Worm (Caenorhabditis elegans): ENCODE results near the gene fbxa-88.

fbxa-88 gene

DNA sequence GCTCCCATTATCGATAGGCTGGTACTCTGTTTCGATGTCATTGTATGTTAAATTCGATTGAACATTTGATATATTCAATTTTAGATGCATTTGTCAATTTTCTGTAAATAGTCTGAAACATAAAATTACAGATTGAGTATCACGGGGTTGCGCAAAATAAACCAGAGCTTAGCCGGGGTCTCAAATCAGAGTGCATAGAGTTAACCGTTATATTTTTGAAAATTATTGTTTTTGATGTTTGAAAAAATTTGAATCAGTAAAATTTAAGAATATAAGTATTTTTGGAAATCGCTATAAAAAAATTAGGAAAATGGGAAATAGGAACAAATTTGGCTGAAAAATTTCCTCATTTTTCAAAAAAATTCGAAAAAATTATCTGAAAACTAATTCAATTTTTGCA is 16.7 kb upstream of the fbxa-88 start, which contains the start of gene F10A3.17:
F10A3.17 (minus strand) TSS at position 101 of the 400 bp plus-strand sequence.
- no peak for TF ChIP-seq egl-27 (tag; optimal IDR thresholded peaks at IDR 0.05)
- TF ChIP-seq ceh-16 (tag; optimal IDR thresholded peaks at IDR 0.05), result no peak
- TF ChIP-seq ztf-11 (tag; optimal IDR thresholded peaks at IDR 0.05), result no peak
- TF ChIP-seq nhr-77 (tag; optimal IDR thresholded peaks at IDR 0.05), result no peak
- no peak for TF ChIP-seq R02D3.7 (tag; optimal IDR thresholded peaks at IDR 0.05)
- TF ChIP-seq pqm-1 (tag; optimal IDR thresholded peaks at IDR 0.05), result no peak
- no peak for TF ChIP-seq ztf-4 (tag; optimal IDR thresholded peaks at IDR 0.05)
- TF ChIP-seq nhr-25 (tag; optimal IDR thresholded peaks at IDR 0.05), result no peak
- TF ChIP-seq nhr-237 (tag; optimal IDR thresholded peaks at IDR 0.05), result no peak
- TF ChIP-seq snpc-4 (tag; optimal IDR thresholded peaks at IDR 0.05), result no peak
- no peak for TF ChIP-seq ceh-28 (tag; optimal IDR thresholded peaks at IDR 0.05)
- TF ChIP-seq pha-4 (tag; optimal IDR thresholded peaks at IDR 0.05), result no peak
- TF ChIP-seq egl-5 (tag; optimal IDR thresholded peaks at IDR 0.05), result no peak
- no peak for TF ChIP-seq mdl-1 (tag; optimal IDR thresholded peaks at IDR 0.05)
- TF ChIP-seq nhr-28 (tag; optimal IDR thresholded peaks at IDR 0.05), result no peak
- no peak for TF ChIP-seq nfya-1 (tag; optimal IDR thresholded peaks at IDR 0.05; ENCODE audit: insufficient read depth)

DNA sequence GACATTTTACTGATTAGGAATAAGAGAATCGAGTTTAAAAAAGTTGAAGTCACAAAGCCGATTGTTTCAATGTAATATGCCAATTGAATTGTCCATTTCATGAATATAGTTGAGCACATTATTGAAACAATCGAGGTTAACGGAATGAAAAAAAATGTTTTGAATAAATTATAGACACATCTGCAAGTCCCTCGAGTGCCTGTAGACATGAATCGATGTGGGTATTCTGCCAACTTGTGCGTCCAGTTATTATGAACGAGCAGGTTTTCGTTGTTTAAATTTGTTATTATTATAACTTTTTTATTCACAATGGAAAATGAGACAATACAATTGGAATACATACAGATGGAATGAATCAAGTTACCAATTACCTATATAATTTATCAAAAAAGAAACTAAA is 15.5 kb upstream of the fbxa-88 start, which contains the start of gene str-99:
str-99 (minus strand) TSS at position 101 of the 400 bp plus-strand sequence.
- TF ChIP-seq fos-1 (tag; optimal IDR thresholded peaks at IDR 0.05) (no peak), elt-3 (tag; optimal IDR thresholded peaks at IDR 0.05) (no peak), unc-39 (tag; optimal IDR thresholded peaks at IDR 0.05) (no peak), aly-2 (tag; optimal IDR thresholded peaks at IDR 0.05) (no peak), nhr-77 (tag; optimal IDR thresholded peaks at IDR 0.05) (no peak), nhr-25 (tag; optimal IDR thresholded peaks at IDR 0.05) (no peak)

DNA sequence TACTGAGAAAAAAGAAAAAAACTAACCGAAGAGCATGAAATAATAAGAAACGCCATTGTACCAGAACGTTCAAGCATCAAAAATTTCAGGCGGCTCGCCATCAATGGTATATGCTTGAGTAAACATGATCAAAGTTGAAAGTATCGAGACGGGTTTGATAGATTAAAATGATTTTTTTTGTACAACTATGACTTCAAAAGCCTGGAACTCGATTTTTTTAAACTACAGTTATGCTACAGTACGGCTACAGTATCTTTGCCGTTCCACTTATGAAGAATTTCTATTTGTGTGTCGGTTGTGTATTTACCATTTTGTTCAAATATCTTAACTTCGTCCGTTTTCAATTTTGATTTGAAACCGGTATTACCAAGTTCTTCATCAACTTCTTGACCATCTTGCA is 12.2 kb upstream of the fbxa-88 start, which contains the start of gene str-97:
str-97 (minus strand) TSS at position 101 of the 400 bp plus-strand sequence.
- TF ChIP-seq nhr-43 (tag; optimal IDR thresholded peaks at IDR 0.05; ENCODE audit: poor library complexity, severe bottlenecking), result no peak
- TF ChIP-seq nhr-11 (tag; optimal IDR thresholded peaks at IDR 0.05), result no peak
- TF ChIP-seq nhr-12 (tag; optimal IDR thresholded peaks at IDR 0.05), result no peak
- no peak for TF ChIP-seq nhr-28 (tag; optimal IDR thresholded peaks at IDR 0.05)
- TF ChIP-seq mml-1 (tag; optimal IDR thresholded peaks at IDR 0.05), result no peak
- no peak for TF ChIP-seq nhr-67 (tag; optimal IDR thresholded peaks at IDR 0.05)
- TF ChIP-seq nhr-237 (tag; optimal IDR thresholded peaks at IDR 0.05), result no peak
- no peak for TF ChIP-seq fkh-2 (tag; optimal IDR thresholded peaks at IDR 0.05)
- TF ChIP-seq nhr-23 (tag; optimal IDR thresholded peaks at IDR 0.05), result no peak
- no peak for TF ChIP-seq tbx-2 (tag; optimal IDR thresholded peaks at IDR 0.05)
- TF ChIP-seq jun-1 (tag; optimal IDR thresholded peaks at IDR 0.05), result no peak
- TF ChIP-seq ztf-4 (tag; optimal IDR thresholded peaks at IDR 0.05), result no peak
- TF ChIP-seq nhr-77 (tag; optimal IDR thresholded peaks at IDR 0.05), result no peak
- TF ChIP-seq aly-2 (tag; optimal IDR thresholded peaks at IDR 0.05), result no peak
- no peak for TF ChIP-seq unc-39 (tag; optimal IDR thresholded peaks at IDR 0.05)
- no peak for TF ChIP-seq ZK546.5 (tag; optimal IDR thresholded peaks at IDR 0.05)
- no peak for TF ChIP-seq fos-1 (tag; optimal IDR thresholded peaks at IDR 0.05)
- TF ChIP-seq ceh-16 (tag; optimal IDR thresholded peaks at IDR 0.05), result no peak

DNA sequence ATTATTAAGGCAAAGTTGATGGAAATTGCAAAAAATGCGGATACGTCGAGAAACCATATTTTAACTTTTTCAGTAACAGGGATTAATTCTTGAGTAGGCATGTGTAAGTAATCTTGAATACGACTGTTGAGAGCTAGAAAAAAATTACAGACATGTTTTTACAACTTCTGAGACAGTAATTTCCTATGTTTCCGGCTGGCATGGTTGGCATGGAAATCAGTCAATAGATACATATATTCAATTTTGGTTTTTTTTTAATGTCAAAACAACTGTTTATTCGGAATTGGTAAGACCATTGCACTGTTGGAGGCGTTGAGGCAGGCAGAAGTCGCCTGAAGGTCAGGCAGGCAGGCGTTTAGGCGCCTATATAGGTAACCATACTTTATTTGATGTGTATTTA is 10.5 kb upstream of the fbxa-88 start, which contains the start of gene str-254:
str-254 (minus strand) TSS at position 101 of the 400 bp plus-strand sequence.
- TF ChIP-seq zag-1 (tag; optimal IDR thresholded peaks at IDR 0.05) (no peak), pqm-1 (tag; optimal IDR thresholded peaks at IDR 0.05) (no peak), mdl-1 (tag; optimal IDR thresholded peaks at IDR 0.05) (no peak), elt-3 (tag; optimal IDR thresholded peaks at IDR 0.05) (no peak), egl-27 (tag; optimal IDR thresholded peaks at IDR 0.05) (no peak), aly-2 (tag; optimal IDR thresholded peaks at IDR 0.05) (no peak), ceh-82 (tag; optimal IDR thresholded peaks at IDR 0.05) (no peak), ceh-9 (tag; optimal IDR thresholded peaks at IDR 0.05) (no peak), nhr-11 (tag; optimal IDR thresholded peaks at IDR 0.05) (no peak), nhr-23 (tag; optimal IDR thresholded peaks at IDR 0.05) (no peak), nfya-1 (tag; optimal IDR thresholded peaks at IDR 0.05; ENCODE audit: insufficient read depth) (no peak), lin-39 (tag; optimal IDR thresholded peaks at IDR 0.05) (no peak), unc-39 (tag; optimal IDR thresholded peaks at IDR 0.05) (no peak), ztf-11 (tag; optimal IDR thresholded peaks at IDR 0.05) (no peak), egl-5 (tag; optimal IDR thresholded peaks at IDR 0.05) (no peak), nhr-67 (tag; optimal IDR thresholded peaks at IDR 0.05) (no peak), fkh-2 (tag; optimal IDR thresholded peaks at IDR 0.05) (no peak), nhr-12 (tag; optimal IDR thresholded peaks at IDR 0.05) (no peak)
